Fruit fly (Drosophila melanogaster): ENCODE results near the gene bou.

bou gene

DNA sequence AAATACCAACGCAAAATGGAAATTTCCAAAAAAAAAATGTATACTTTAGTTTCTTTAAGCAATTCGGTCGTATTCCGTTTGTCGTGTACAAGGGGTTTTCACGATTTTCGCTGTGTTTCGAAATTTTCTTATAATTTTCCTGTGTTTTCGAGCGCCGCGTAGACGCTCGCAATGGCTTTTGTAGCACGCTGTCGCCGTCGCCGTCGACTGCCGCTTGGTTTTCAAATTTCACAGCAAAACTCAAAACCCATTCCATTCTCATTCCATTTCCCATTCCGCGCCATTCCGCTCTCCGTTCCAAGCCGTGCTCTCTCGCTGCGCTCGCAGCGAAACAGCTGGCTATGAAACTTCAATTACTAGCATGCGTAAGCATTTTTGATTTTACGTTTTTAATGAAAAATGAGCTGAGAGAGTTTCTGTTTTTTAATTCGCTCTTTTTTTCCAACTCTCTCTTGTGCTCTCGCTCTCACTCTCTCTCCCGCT is 4.8 kb upstream of the bou start (continued):
- no peak for TF ChIP-seq Camta (GFP tag; optimal IDR thresholded peaks at IDR 0.05)
- TF ChIP-seq CG3407 (GFP tag; optimal IDR thresholded peaks at IDR 0.05) = no peak
- TF ChIP-seq phol (tag; optimal IDR thresholded peaks at IDR 0.05) = no peak
- no peak for TF ChIP-seq CG1602 (GFP tag; optimal IDR thresholded peaks at IDR 0.05)
- TF ChIP-seq lab (GFP tag; optimal IDR thresholded peaks at IDR 0.05) = peak; percentile 3
- TF ChIP-seq BtbVII (GFP tag; optimal IDR thresholded peaks at IDR 0.05) = no peak
- no peak for TF ChIP-seq fd102C (GFP tag; optimal IDR thresholded peaks at IDR 0.05)
- TF ChIP-seq CG6272 (GFP tag; IDR thresholded peaks at IDR 0.05) = no peak
- TF ChIP-seq ci (GFP tag; IDR thresholded peaks at IDR 0.05) = peak; percentile 63; the same call in 2 of the 3 replicates
- no peak for TF ChIP-seq CG3281 (GFP tag; optimal IDR thresholded peaks at IDR 0.05)
- TF ChIP-seq hkb (optimal IDR thresholded peaks at IDR 0.05) = no peak
- 0 out of 2 replicates have a peak, but pooled peaks have one; percentile 24 for TF ChIP-seq hkb (GFP tag; IDR thresholded peaks at IDR 0.05)
- TF ChIP-seq dpn (GFP tag; optimal IDR thresholded peaks at IDR 0.05) = no peak
- no peak for TF ChIP-seq CG18619 (GFP tag; optimal IDR thresholded peaks at IDR 0.05)
- TF ChIP-seq pnt (GFP tag; optimal IDR thresholded peaks at IDR 0.05) = no peak
- peak; percentile 2 for TF ChIP-seq CG11504 (tag; optimal IDR thresholded peaks at IDR 0.05)
- TF ChIP-seq psq (GFP tag; optimal IDR thresholded peaks at IDR 0.05) = no peak
- peak; percentile 46 for TF ChIP-seq vvl (GFP tag; IDR thresholded peaks at IDR 0.05)
- no peak for TF ChIP-seq CG17612 (GFP tag; IDR thresholded peaks at IDR 0.05)
- no peak; the same call in 1 of the 2 replicates for TF ChIP-seq hbn (GFP tag; IDR thresholded peaks at IDR 0.05; ENCODE audit: partially characterized antibody)
- peak; percentile 27 for TF ChIP-seq CG11723 (GFP tag; optimal IDR thresholded peaks at IDR 0.05)
- no peak for TF ChIP-seq chif (GFP tag; optimal IDR thresholded peaks at IDR 0.05)
- no peak for TF ChIP-seq CG6689 (GFP tag; IDR thresholded peaks at IDR 0.05)
- peak; percentile 100 for TF ChIP-seq pfk (GFP tag; optimal IDR thresholded peaks at IDR 0.05)
- no peak for TF ChIP-seq en (GFP tag; optimal IDR thresholded peaks at IDR 0.05)
- no peak for TF ChIP-seq CG17802 (tag; optimal IDR thresholded peaks at IDR 0.05)
- 0 out of 2 replicates have a peak, but pooled peaks have one; percentile 14 for TF ChIP-seq CG17328 (GFP tag; IDR thresholded peaks at IDR 0.05)
- TF ChIP-seq pros (GFP tag; optimal IDR thresholded peaks at IDR 0.05) = peak; percentile 9
- 0 out of 2 replicates have a peak, but pooled peaks have one; percentile 5 for TF ChIP-seq Rfx (GFP tag; IDR thresholded peaks at IDR 0.05)
- TF ChIP-seq Six4 (GFP tag; optimal IDR thresholded peaks at IDR 0.05) = no peak
- TF ChIP-seq esg (GFP tag; conservative IDR thresholded peaks at IDR 0.05) = no peak
- no peak for TF ChIP-seq CG9797 (GFP tag; optimal IDR thresholded peaks at IDR 0.05)
- peak; percentile 67 for TF ChIP-seq Adf1 (GFP tag; IDR thresholded peaks at IDR 0.05)
- no peak for TF ChIP-seq crc (GFP tag; optimal IDR thresholded peaks at IDR 0.05)
- TF ChIP-seq row (GFP tag; IDR thresholded peaks at IDR 0.05) = peak; percentile 38; the same call in 2 of the 3 replicates
- peak; percentile 2 for TF ChIP-seq CG34376 (GFP tag; optimal IDR thresholded peaks at IDR 0.05)
- no peak for TF ChIP-seq br (optimal IDR thresholded peaks at IDR 0.05)
- 0 out of 2 replicates have a peak, but pooled peaks have one; percentile 58 for TF ChIP-seq sna (GFP tag; IDR thresholded peaks at IDR 0.05; ENCODE audit: partially characterized antibody)
- TF ChIP-seq dimm (GFP tag; IDR thresholded peaks at IDR 0.05) = no peak
- peak; percentile 26; the same call in 1 of the 2 replicates for TF ChIP-seq seq (GFP tag; IDR thresholded peaks at IDR 0.05)
- TF ChIP-seq CG7928 (GFP tag; optimal IDR thresholded peaks at IDR 0.05) = no peak
- no peak for TF ChIP-seq Lpt (GFP tag; optimal IDR thresholded peaks at IDR 0.05)
- TF ChIP-seq CG2120 (GFP tag; optimal IDR thresholded peaks at IDR 0.05) = peak; percentile 15
- TF ChIP-seq crol (GFP tag; IDR thresholded peaks at IDR 0.05) = no peak
- 0 out of 2 replicates have a peak, but pooled peaks have one; percentile 13 for TF ChIP-seq sob (GFP tag; IDR thresholded peaks at IDR 0.05)
- no peak for TF ChIP-seq Hmx (GFP tag; optimal IDR thresholded peaks at IDR 0.05)
- TF ChIP-seq CG2129 (GFP tag; IDR thresholded peaks at IDR 0.05; ENCODE audit: partially characterized antibody) = no peak
- no peak for TF ChIP-seq Scr (GFP tag; IDR thresholded peaks at IDR 0.05; ENCODE audit: partially characterized antibody)
- TF ChIP-seq ERR (GFP tag; optimal IDR thresholded peaks at IDR 0.05) = no peak
- no peak for TF ChIP-seq pzg (GFP tag; optimal IDR thresholded peaks at IDR 0.05)
- TF ChIP-seq MESR4 (GFP tag; optimal IDR thresholded peaks at IDR 0.05) = no peak
